Worm (Caenorhabditis elegans) whole organism, young adult: ENCODE data around the gene C02F5.13.

Experiments
- D2030.7 ChIP-seq: fragments of 200-800 bp; sonication (Bioruptor generic); IDR thresholded peaks from 2 replicates; pipeline ENCODE4 v1.3.6; 2022; ENCODE audit warnings: missing genetic modification reagents, missing genetic modification characterization, missing compliant biosample characterization
- F52B5.7 ChIP-seq: sonication (generic microtip); optimal IDR thresholded peaks from 2 replicates; lab custom pipeline; 2016; ENCODE audit warnings: mild to moderate bottlenecking, missing genetic modification characterization, missing compliant biosample characterization
- K11D2.4 ChIP-seq: fragments of 200-800 bp; sonication (Bioruptor generic); IDR thresholded peaks from 2 replicates; pipeline ENCODE4 v1.3.6; 2022; ENCODE audit warnings: missing genetic modification reagents, missing genetic modification characterization, missing compliant biosample characterization
- K12H6.12 ChIP-seq: fragments of 200-800 bp; sonication (Bioruptor generic); optimal IDR thresholded peaks from 2 replicates; lab custom pipeline; 2018; ENCODE audit warnings: mild to moderate bottlenecking, missing genetic modification characterization, missing compliant biosample characterization
- Y53F4B.3 ChIP-seq: fragments of 200-800 bp; sonication (Bioruptor generic); IDR thresholded peaks from 2 replicates; pipeline ENCODE4 v1.3.6; 2022; ENCODE audit warnings: missing genetic modification reagents, missing genetic modification characterization, missing compliant biosample characterization
- Y56A3A.18 ChIP-seq: fragments of 200-800 bp; sonication (Bioruptor generic); IDR thresholded peaks from 2 replicates; pipeline ENCODE4 v1.3.6; 2022; ENCODE audit warnings: missing genetic modification reagents, missing genetic modification characterization, missing compliant biosample characterization
- Y67H2A.10 ChIP-seq: fragments of 200-800 bp; sonication (Bioruptor generic); conservative IDR thresholded peaks from 2 replicates; pipeline ENCODE4 v1.3.6; 2022; ENCODE audit warnings: missing genetic modification reagents, missing genetic modification characterization, missing compliant biosample characterization
- Y79H2A.3 ChIP-seq: fragments of 200-800 bp; sonication (Bioruptor generic); conservative IDR thresholded peaks from 2 replicates; pipeline ENCODE4 v1.3.6; 2022; ENCODE audit warnings: missing genetic modification reagents, missing genetic modification characterization, missing compliant biosample characterization
- ama-1 ChIP-seq, 3 experiments: fragments of 150-350 bp in 1 of 3; sonication (generic microtip) in 2 of 3; optimal IDR thresholded peaks; 2 replicates each; lab custom pipeline; 2014 to 2018; ENCODE audit warnings: missing biosample characterization in 2 of 3, missing genetic modification characterization in 2 of 3, missing genetic modification reagents in 2 of 3
- attf-3 ChIP-seq: fragments of 200-800 bp; sonication (Bioruptor generic); conservative IDR thresholded peaks from 2 replicates; pipeline ENCODE4 v1.3.6; 2022; ENCODE audit warnings: missing genetic modification reagents, missing genetic modification characterization, missing compliant biosample characterization
- attf-5 ChIP-seq: fragments of 200-800 bp; sonication (Bioruptor generic); optimal IDR thresholded peaks from 2 replicates; lab custom pipeline; 2018; ENCODE audit warnings: mild to moderate bottlenecking, missing genetic modification characterization, missing compliant biosample characterization
- attf-6 ChIP-seq: fragments of 200-800 bp; sonication (Bioruptor generic); IDR thresholded peaks from 2 replicates; pipeline ENCODE4 v1.3.6; 2022; ENCODE audit warnings: missing genetic modification reagents, missing genetic modification characterization, missing compliant biosample characterization
- ccch-3 ChIP-seq: fragments of 200-800 bp; sonication (Bioruptor generic); optimal IDR thresholded peaks from 2 replicates; lab custom pipeline; 2018; ENCODE audit warnings: mild to moderate bottlenecking, missing genetic modification characterization, missing compliant biosample characterization
- cebp-1 ChIP-seq, 2 experiments: fragments of 200-800 bp in 1 of 2; sonication (Bioruptor generic) in 1 of 2; sonication (generic microtip) in 1 of 2; IDR thresholded peaks in 1 of 2; optimal IDR thresholded peaks in 1 of 2; 2 replicates each; pipeline versions ENCODE4 v1.3.6 to Lab custom; 2017 to 2022; ENCODE audit warnings: missing compliant biosample characterization in 2 of 2, missing genetic modification characterization in 2 of 2, mild to moderate bottlenecking in 1 of 2, missing genetic modification reagents in 1 of 2, moderate library complexity in 1 of 2
- ceh-100 ChIP-seq: fragments of 200-800 bp; sonication (Bioruptor generic); IDR thresholded peaks from 2 replicates; pipeline ENCODE4 v1.3.6; 2022; ENCODE audit warnings: missing genetic modification reagents, missing genetic modification characterization, missing compliant biosample characterization
- ceh-27 ChIP-seq: fragments of 200-800 bp; sonication (Bioruptor generic); optimal IDR thresholded peaks from 2 replicates; lab custom pipeline; 2018; ENCODE audit warnings: mild to moderate bottlenecking, missing genetic modification characterization, moderate library complexity, missing compliant biosample characterization
- ceh-40 ChIP-seq: fragments of 200-800 bp; sonication (Bioruptor generic); IDR thresholded peaks from 2 replicates; pipeline ENCODE4 v1.3.6; 2022; ENCODE audit warnings: missing genetic modification characterization, missing compliant biosample characterization
- ceh-91 ChIP-seq: fragments of 200-800 bp; sonication (Bioruptor generic); IDR thresholded peaks from 2 replicates; pipeline ENCODE4 v1.3.6; 2022; ENCODE audit warnings: missing genetic modification reagents, missing genetic modification characterization, missing compliant biosample characterization
- dox-1 ChIP-seq: fragments of 200-800 bp; sonication (Bioruptor generic); IDR thresholded peaks from 2 replicates; pipeline ENCODE4 v1.3.6; 2022; ENCODE audit warnings: missing genetic modification reagents, missing genetic modification characterization, missing compliant biosample characterization
- egl-18 ChIP-seq: fragments of 200-800 bp; sonication (Bioruptor generic); IDR thresholded peaks from 2 replicates; pipeline ENCODE4 v1.3.6; 2022; ENCODE audit warnings: missing genetic modification reagents, missing genetic modification characterization, missing compliant biosample characterization
- ekl-4 ChIP-seq: fragments of 200-800 bp; sonication (Bioruptor generic); IDR thresholded peaks from 2 replicates; pipeline ENCODE4 v1.3.6; 2022; ENCODE audit warnings: missing genetic modification reagents, missing genetic modification characterization, missing compliant biosample characterization
- ets-4 ChIP-seq: fragments of 200-800 bp; sonication (Bioruptor generic); optimal IDR thresholded peaks from 2 replicates; lab custom pipeline; 2018; ENCODE audit warnings: mild to moderate bottlenecking, missing genetic modification characterization, missing compliant biosample characterization
- fkh-3 ChIP-seq: sonication (generic microtip); optimal IDR thresholded peaks from 2 replicates; lab custom pipeline; 2016; ENCODE audit warnings: mild to moderate bottlenecking, missing genetic modification characterization, missing compliant biosample characterization
- gei-17 ChIP-seq: fragments of 200-800 bp; sonication (Bioruptor generic); optimal IDR thresholded peaks from 2 replicates; lab custom pipeline; 2018; ENCODE audit warnings: mild to moderate bottlenecking, missing genetic modification characterization, missing compliant biosample characterization
- him-1 ChIP-seq: sonication (generic microtip); optimal IDR thresholded peaks from 2 replicates; lab custom pipeline; 2016; ENCODE audit warnings: missing genotype, missing genetic modification reagents, missing genetic modification characterization, missing compliant biosample characterization
- lin-40 ChIP-seq: sonication (generic microtip); optimal IDR thresholded peaks from 2 replicates; lab custom pipeline; 2016; ENCODE audit warnings: missing genetic modification characterization, mild to moderate bottlenecking, missing compliant biosample characterization, missing genotype, missing genetic modification reagents
- lsl-1 ChIP-seq: fragments of 200-800 bp; sonication (Bioruptor generic); optimal IDR thresholded peaks from 2 replicates; lab custom pipeline; 2018; ENCODE audit warnings: mild to moderate bottlenecking, missing genetic modification characterization, moderate library complexity, missing compliant biosample characterization
- madf-6 ChIP-seq: fragments of 200-800 bp; sonication (Bioruptor generic); IDR thresholded peaks from 2 replicates; pipeline ENCODE4 v1.3.6; 2022; ENCODE audit warnings: missing genetic modification reagents, missing genetic modification characterization, missing compliant biosample characterization
- madf-8 ChIP-seq: fragments of 200-800 bp; sonication (Bioruptor generic); conservative IDR thresholded peaks from 2 replicates; pipeline ENCODE4 v1.3.6; 2022; ENCODE audit warnings: missing genetic modification reagents, missing genetic modification characterization, missing compliant biosample characterization
- mes-4 ChIP-seq: sonication (generic microtip); optimal IDR thresholded peaks from 2 replicates; lab custom pipeline; 2016; ENCODE audit warnings: missing genotype, missing genetic modification characterization, missing compliant biosample characterization
- nfya-1 ChIP-seq: sonication (generic microtip); optimal IDR thresholded peaks from 2 replicates; lab custom pipeline; 2017; ENCODE audit warnings: antibody characterized with exemption, missing compliant biosample characterization, missing genetic modification characterization, borderline replicate concordance; ENCODE audit not compliant: insufficient read depth
- nfya-2 ChIP-seq: fragments of 200-800 bp; sonication (Bioruptor generic); IDR thresholded peaks from 2 replicates; pipeline ENCODE4 v1.3.6; 2022; ENCODE audit warnings: missing genetic modification reagents, missing genetic modification characterization, missing compliant biosample characterization
- nhr-120 ChIP-seq: fragments of 200-800 bp; sonication (Bioruptor generic); IDR thresholded peaks from 2 replicates; pipeline ENCODE4 v1.3.6; 2022; ENCODE audit warnings: missing genetic modification characterization, missing compliant biosample characterization
- nhr-27 ChIP-seq: fragments of 200-800 bp; sonication (Bioruptor generic); optimal IDR thresholded peaks from 2 replicates; lab custom pipeline; 2018; ENCODE audit warnings: mild to moderate bottlenecking, missing genetic modification characterization, moderate library complexity, missing compliant biosample characterization
- nhr-90 ChIP-seq: sonication (generic microtip); optimal IDR thresholded peaks from 2 replicates; lab custom pipeline; 2016; ENCODE audit warnings: missing genotype, mild to moderate bottlenecking, missing genetic modification characterization, missing compliant biosample characterization
- pha-4 ChIP-seq: fragments of 150-350 bp; sonication (generic microtip); optimal IDR thresholded peaks from 2 replicates; lab custom pipeline; 2014; ENCODE audit warnings: missing biosample characterization, missing genetic modification reagents, missing genetic modification characterization
- rcor-1 ChIP-seq: fragments of 200-800 bp; sonication (Bioruptor generic); IDR thresholded peaks from 2 replicates; pipeline ENCODE4 v1.3.6; 2022; ENCODE audit warnings: missing genetic modification reagents, missing genetic modification characterization, missing compliant biosample characterization
- repo-1 ChIP-seq: sonication (generic microtip); optimal IDR thresholded peaks from 2 replicates; lab custom pipeline; 2017; ENCODE audit warnings: mild to moderate bottlenecking, missing genetic modification characterization, missing compliant biosample characterization
- sea-2 ChIP-seq: fragments of 200-800 bp; sonication (Bioruptor generic); IDR thresholded peaks from 2 replicates; pipeline ENCODE4 v1.3.6; 2022; ENCODE audit warnings: missing genetic modification characterization, missing compliant biosample characterization
- snpc-1.1 ChIP-seq: sonication (generic microtip); optimal IDR thresholded peaks from 2 replicates; lab custom pipeline; 2017; ENCODE audit warnings: missing genetic modification characterization, mild to moderate bottlenecking, missing compliant biosample characterization, antibody characterized with exemption, moderate library complexity, missing genotype, missing genetic modification reagents; ENCODE audit not compliant: insufficient read depth
- snpc-4 ChIP-seq, 5 experiments: fragments of 150-350 bp in 1 of 5; sonication (generic microtip) in 4 of 5; optimal IDR thresholded peaks; 2 replicates each; lab custom pipeline; 2014 to 2018; ENCODE audit warnings: missing genetic modification characterization in 5 of 5, missing biosample characterization in 3 of 5, antibody characterized with exemption in 2 of 5, mild to moderate bottlenecking in 2 of 5, missing compliant biosample characterization in 2 of 5, missing genotype in 2 of 5, moderate library complexity in 2 of 5, missing genetic modification reagents in 1 of 5
- tlf-1 ChIP-seq: fragments of 200-800 bp; sonication (Bioruptor generic); optimal IDR thresholded peaks from 2 replicates; lab custom pipeline; 2018; ENCODE audit warnings: mild to moderate bottlenecking, missing genetic modification characterization, missing compliant biosample characterization
- unc-62 ChIP-seq: fragments of 150-350 bp; optimal IDR thresholded peaks from 2 replicates; lab custom pipeline; 2014; ENCODE audit warnings: missing biosample characterization, missing genetic modification reagents, missing genetic modification characterization
- zfh-2 ChIP-seq: fragments of 200-800 bp; sonication (Bioruptor generic); conservative IDR thresholded peaks from 2 replicates; pipeline ENCODE4 v1.3.6; 2022; ENCODE audit warnings: missing genetic modification reagents, missing genetic modification characterization, missing compliant biosample characterization
- ztf-28 ChIP-seq: fragments of 200-800 bp; sonication (Bioruptor generic); IDR thresholded peaks from 2 replicates; pipeline ENCODE4 v1.3.6; 2022; ENCODE audit warnings: missing genetic modification reagents, missing genetic modification characterization, missing compliant biosample characterization
- ztf-6 ChIP-seq: fragments of 200-800 bp; sonication (Bioruptor generic); IDR thresholded peaks from 2 replicates; pipeline ENCODE4 v1.3.6; 2022; ENCODE audit warnings: missing genetic modification reagents, missing genetic modification characterization, missing compliant biosample characterization

C02F5.13 gene

ce11 chrIII:8250007-8250683, 3.0 kb downstream of the C02F5.13 start, which contains the start of gene knl-1 (continued):
- no peak for TF ChIP-seq ceh-40 (GFP tag; lab: Robert Waterston, UW)
- TF ChIP-seq nhr-27, result no peak
- peak; percentile 69 for TF ChIP-seq madf-6
- TF ChIP-seq ets-4 (GFP tag; lab: Kevin White, UChicago), result no peak
- peak; percentile 75 for TF ChIP-seq ceh-91 (GFP tag; lab: Robert Waterston, UW)
- no peak for TF ChIP-seq K11D2.4
- peak; percentile 75 for TF ChIP-seq lsl-1 (GFP tag; lab: Kevin White, UChicago)
- TF ChIP-seq fkh-3, result no peak
- TF ChIP-seq F52B5.7, result no peak
- no peak for TF ChIP-seq Y56A3A.18 (GFP tag; lab: Robert Waterston, UW)
- TF ChIP-seq Y79H2A.3 (GFP tag; lab: Robert Waterston, UW), result peak; percentile 31; the same call in 1 of the 2 replicates
- TF ChIP-seq D2030.7 (GFP tag; lab: Robert Waterston, UW), result peak; percentile 74
- no peak for TF ChIP-seq mes-4
- TF ChIP-seq nhr-120, result no peak
- TF ChIP-seq nfya-2 (GFP tag; lab: Robert Waterston, UW), result no peak
- TF ChIP-seq ccch-3 (GFP tag; lab: Kevin White, UChicago), result no peak
- TF ChIP-seq sea-2 (GFP tag; lab: Robert Waterston, UW), result no peak
- no peak for TF ChIP-seq cebp-1 (GFP tag; IDR thresholded peaks at IDR 0.05; lab: Robert Waterston, UW)
- no peak for TF ChIP-seq cebp-1 (tag; optimal IDR thresholded peaks at IDR 0.05; lab: Kevin White, UChicago)
- TF ChIP-seq egl-18 (GFP tag; lab: Robert Waterston, UW), result no peak
- no peak for TF ChIP-seq nfya-1
- peak; percentile 51; the same call in 1 of the 2 replicates for TF ChIP-seq madf-8 (GFP tag; lab: Robert Waterston, UW)
- no peak for TF ChIP-seq Y53F4B.3 (GFP tag; lab: Robert Waterston, UW)
- TF ChIP-seq K12H6.12 (tag; lab: Kevin White, UChicago), result no peak
- no peak for TF ChIP-seq nhr-90 (tag; lab: Kevin White, UChicago)
- TF ChIP-seq gei-17 (GFP tag; lab: Kevin White, UChicago), result no peak
- TF ChIP-seq ceh-100 (GFP tag; lab: Robert Waterston, UW), result peak; percentile 95
- no peak for TF ChIP-seq ekl-4 (GFP tag; lab: Robert Waterston, UW)
- no peak for TF ChIP-seq unc-62
- no peak for TF ChIP-seq lin-40 (tag; lab: Kevin White, UChicago)
- no peak for TF ChIP-seq repo-1
- TF ChIP-seq attf-5, result peak; percentile 59
- TF ChIP-seq snpc-4 (GFP tag; optimal IDR thresholded peaks at IDR 0.05; lab: Kevin White, UChicago), result no peak
- TF ChIP-seq snpc-4 (tag; optimal IDR thresholded peaks at IDR 0.05; lab: Kevin White, UChicago), result peak in 1 of 4 experiments; percentile 59
- TF ChIP-seq ama-1 (optimal IDR thresholded peaks at IDR 0.05; lab: Kevin White, UChicago), result no peak
- TF ChIP-seq ama-1 (GFP tag; optimal IDR thresholded peaks at IDR 0.05; lab: Kevin White, UChicago), result no peak
- no peak for TF ChIP-seq tlf-1 (GFP tag; lab: Kevin White, UChicago)
- no peak for TF ChIP-seq him-1 (tag; lab: Kevin White, UChicago)
- peak; percentile 30 for TF ChIP-seq ceh-27 (GFP tag; lab: Kevin White, UChicago)
- TF ChIP-seq attf-6 (GFP tag; lab: Robert Waterston, UW), result no peak
- TF ChIP-seq Y67H2A.10, result no peak
- peak; percentile 63; the same call in 1 of the 2 replicates for TF ChIP-seq attf-3 (GFP tag; lab: Robert Waterston, UW)
- no peak for TF ChIP-seq zfh-2 (GFP tag; lab: Robert Waterston, UW)
- TF ChIP-seq rcor-1, result peak; percentile 45; the same call in 1 of the 2 replicates
- 0 out of 2 replicates have a peak, but pooled peaks have one; percentile 63 for TF ChIP-seq ztf-28
- TF ChIP-seq pha-4 (tag; lab: Kevin White, UChicago), result no peak
- TF ChIP-seq ztf-6, result no peak
- TF ChIP-seq dox-1 (GFP tag; lab: Robert Waterston, UW), result peak; percentile 74
- TF ChIP-seq snpc-1.1 (tag; lab: Kevin White, UChicago), result no peak
